Worm (Caenorhabditis elegans) whole organism, late embryonic: ENCODE results near the gene srz-62.
"Not testable (repeated sequence)": the region's sequence is repeated elsewhere in the genome, so short reads cannot be mapped to it uniquely, and the experiment has no call there.

Source experiments
- T23F11.4 ChIP-seq: fragments of 200-800 bp; sonication (Bioruptor generic); optimal IDR thresholded peaks from 2 replicates; lab custom pipeline; 2018; ENCODE audit warnings: mild to moderate bottlenecking, missing genetic modification characterization, missing compliant biosample characterization
- ahr-1 ChIP-seq: sonication (generic microtip); optimal IDR thresholded peaks from 2 replicates; lab custom pipeline; 2016; ENCODE audit warnings: missing genetic modification characterization, missing compliant biosample characterization
- ama-1 ChIP-seq: fragments of 150-350 bp; optimal IDR thresholded peaks from 2 replicates; lab custom pipeline; 2014
- ceh-2 ChIP-seq: sonication (generic microtip); optimal IDR thresholded peaks from 2 replicates; lab custom pipeline; 2016; ENCODE audit warnings: missing genotype, missing genetic modification characterization, missing compliant biosample characterization
- ceh-48 ChIP-seq: sonication (generic microtip); optimal IDR thresholded peaks from 2 replicates; lab custom pipeline; 2016; ENCODE audit warnings: missing genetic modification characterization, inconsistent platforms, missing compliant biosample characterization
- ets-4 ChIP-seq: sonication (generic microtip); optimal IDR thresholded peaks from 2 replicates; lab custom pipeline; 2016; ENCODE audit warnings: missing genetic modification characterization, missing compliant biosample characterization
- fkh-6 ChIP-seq: sonication (generic microtip); optimal IDR thresholded peaks from 2 replicates; lab custom pipeline; 2016; ENCODE audit warnings: missing genetic modification characterization, missing compliant biosample characterization
- lim-6 ChIP-seq: sonication (generic microtip); optimal IDR thresholded peaks from 2 replicates; lab custom pipeline; 2016; ENCODE audit warnings: missing genetic modification characterization, missing compliant biosample characterization
- nhr-11 ChIP-seq: fragments of 150-350 bp; optimal IDR thresholded peaks from 2 replicates; lab custom pipeline; 2014; ENCODE audit warnings: missing biosample characterization, missing genetic modification characterization
- sox-2 ChIP-seq: fragments of 200-800 bp; sonication (Bioruptor generic); IDR thresholded peaks from 2 replicates; pipeline ENCODE4 v1.3.6; 2022; ENCODE audit warnings: missing genetic modification reagents, missing genetic modification characterization, missing compliant biosample characterization

ce11 chrIV:3911848-3912247, 11.5 kb downstream of the srz-62 start, which contains the start of gene F56D6.18:
- TF ChIP-seq ama-1 (lab: Kevin White, UChicago); nhr-11 (tag; lab: Kevin White, UChicago); fkh-6 (tag; lab: Kevin White, UChicago); ahr-1 (tag; lab: Kevin White, UChicago); ceh-48 (tag; lab: Kevin White, UChicago); ets-4 (tag; lab: Kevin White, UChicago); ceh-2 (tag; lab: Kevin White, UChicago); sox-2 (GFP tag; lab: Robert Waterston, UW); lim-6 (tag; lab: Kevin White, UChicago); T23F11.4 (GFP tag; lab: Kevin White, UChicago): not testable (repeated sequence)
